Fruit fly (Drosophila melanogaster): ENCODE results near the gene pll.

dm6 chr3R:27222013-27222673 is 30.8 kb downstream of the pll start:
- peak; percentile 16 for TF ChIP-seq Smox (GFP tag; optimal IDR thresholded peaks at IDR 0.05)
- TF ChIP-seq Hr4 (GFP tag; optimal IDR thresholded peaks at IDR 0.05), result no peak
- TF ChIP-seq net (GFP tag; optimal IDR thresholded peaks at IDR 0.05), result no peak
- peak; percentile 21 for TF ChIP-seq lz (GFP tag; optimal IDR thresholded peaks at IDR 0.05)
- TF ChIP-seq CG6808 (GFP tag; optimal IDR thresholded peaks at IDR 0.05), result peak; percentile 42

Data from whole organism, prepupa.